Worm (Caenorhabditis elegans) whole organism, late embryonic: Measurements from ENCODE around the gene nep-25.

Experiments
- Y22D7AL.16 ChIP-seq: sonication (generic microtip); optimal IDR thresholded peaks from 2 replicates; lab custom pipeline; 2016; ENCODE audit warnings: missing genetic modification characterization, missing compliant biosample characterization
- hlh-13 ChIP-seq: fragments of 200-800 bp; sonication (Bioruptor generic); optimal IDR thresholded peaks from 2 replicates; lab custom pipeline; 2018; ENCODE audit warnings: mild to moderate bottlenecking, missing genetic modification characterization, missing compliant biosample characterization
- hlh-6 ChIP-seq: sonication (generic microtip); optimal IDR thresholded peaks from 2 replicates; lab custom pipeline; 2016; ENCODE audit warnings: missing genotype, missing genetic modification characterization, missing compliant biosample characterization
- nhr-11 ChIP-seq: fragments of 150-350 bp; optimal IDR thresholded peaks from 2 replicates; lab custom pipeline; 2014; ENCODE audit warnings: missing biosample characterization, missing genetic modification characterization
- npax-4 ChIP-seq: sonication (generic microtip); optimal IDR thresholded peaks from 2 replicates; lab custom pipeline; 2016; ENCODE audit warnings: missing genetic modification characterization, missing compliant biosample characterization
- rnt-1 ChIP-seq: sonication (generic microtip); optimal IDR thresholded peaks from 2 replicates; lab custom pipeline; 2016; ENCODE audit warnings: missing genetic modification characterization, missing compliant biosample characterization

- TF ChIP-seq npax-4 = no peak
- TF ChIP-seq Y22D7AL.16 (tag; lab: Kevin White, UChicago) = no peak
- TF ChIP-seq hlh-6 (tag; lab: Kevin White, UChicago) = no peak
- TF ChIP-seq rnt-1 (tag; lab: Kevin White, UChicago) = no peak
- no peak for TF ChIP-seq hlh-13
- TF ChIP-seq nhr-11 = no peak
Measured at ce11 chrII:5829940-5830424, 12.1 kb upstream of the nep-25 start, which contains the start of gene col-74.
